Fruit fly (Drosophila melanogaster): ENCODE measurements around the gene Cdc23.

Cdc23 gene

DNA sequence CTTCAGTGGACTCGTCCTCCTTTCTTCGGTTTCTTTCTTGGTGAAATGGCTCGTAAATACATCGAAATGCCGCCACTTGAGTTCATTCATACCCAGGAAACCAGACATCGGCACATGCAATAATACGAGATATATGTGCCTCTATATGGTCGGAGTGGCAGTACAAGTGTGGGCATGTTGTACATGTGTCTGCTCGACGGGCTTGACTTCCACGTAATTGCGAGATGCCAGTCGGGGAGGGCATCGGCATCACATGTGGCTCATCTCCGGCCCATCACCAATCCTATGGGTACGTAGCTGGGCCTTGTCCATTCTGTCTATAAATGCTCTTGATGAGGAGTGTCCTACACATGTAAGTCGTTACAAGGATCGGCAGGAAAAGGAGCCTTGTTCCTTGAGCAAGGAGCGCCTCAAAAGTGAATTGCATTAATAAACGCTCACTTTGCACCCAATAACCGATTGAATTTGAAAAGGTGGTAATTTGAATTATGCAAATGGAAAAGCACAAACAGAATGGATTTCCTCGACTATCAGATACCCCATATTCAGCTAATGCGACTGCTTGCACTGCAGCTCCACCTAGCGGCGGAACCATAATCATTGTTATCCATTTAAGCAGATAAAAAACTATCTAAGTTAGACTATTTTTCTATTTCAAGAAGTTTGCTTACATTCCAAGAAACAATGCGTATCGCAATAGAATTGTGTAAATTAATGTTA, 22.2 kb downstream of the Cdc23 start:
- TF ChIP-seq psq (optimal IDR thresholded peaks at IDR 0.05) (no peak), usp (GFP tag; optimal IDR thresholded peaks at IDR 0.05) (no peak), Dll (optimal IDR thresholded peaks at IDR 0.05) (no peak), pan (optimal IDR thresholded peaks at IDR 0.05) (no peak), CG8478 (optimal IDR thresholded peaks at IDR 0.05) (no peak), EcR (GFP tag; optimal IDR thresholded peaks at IDR 0.05) (no peak)

dm6 chr2L:20483603-20484002, 24.5 kb downstream of the Cdc23 start:
- TF ChIP-seq usp (GFP tag; optimal IDR thresholded peaks at IDR 0.05) (no peak), Dll (optimal IDR thresholded peaks at IDR 0.05) (no peak), EcR (GFP tag; optimal IDR thresholded peaks at IDR 0.05) (no peak), psq (optimal IDR thresholded peaks at IDR 0.05) (no peak), CG8478 (optimal IDR thresholded peaks at IDR 0.05) (no peak), pan (optimal IDR thresholded peaks at IDR 0.05) (no peak)

dm6 chr2L:20486050-20486751, 27.1 kb downstream of the Cdc23 start:
- TF ChIP-seq usp (GFP tag; optimal IDR thresholded peaks at IDR 0.05), result no peak
- TF ChIP-seq EcR (GFP tag; optimal IDR thresholded peaks at IDR 0.05), result no peak
- no peak for TF ChIP-seq pan (optimal IDR thresholded peaks at IDR 0.05)

DNA sequence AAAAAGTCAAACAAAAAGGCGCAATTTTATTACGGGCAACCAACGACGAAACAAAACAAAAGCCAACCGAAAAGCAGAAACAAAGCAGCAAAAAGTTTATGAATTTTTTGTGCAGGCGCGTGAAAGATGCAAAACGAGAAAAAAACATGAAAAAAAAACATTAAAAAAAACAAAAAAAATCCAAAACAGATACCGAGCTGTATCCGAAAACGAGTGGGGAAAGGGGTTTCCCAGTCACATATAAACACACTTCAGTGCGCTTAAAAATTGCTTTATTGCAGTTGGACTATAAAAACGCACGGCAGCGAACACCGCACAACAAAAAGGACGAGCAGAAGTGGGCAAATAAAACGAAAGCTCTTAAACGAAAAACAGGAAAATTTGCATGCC, 27.6 kb downstream of the Cdc23 start:
- TF ChIP-seq usp (GFP tag; optimal IDR thresholded peaks at IDR 0.05) (no peak), Dll (optimal IDR thresholded peaks at IDR 0.05) (no peak), EcR (GFP tag; optimal IDR thresholded peaks at IDR 0.05) (no peak), pan (optimal IDR thresholded peaks at IDR 0.05) (no peak)

DNA sequence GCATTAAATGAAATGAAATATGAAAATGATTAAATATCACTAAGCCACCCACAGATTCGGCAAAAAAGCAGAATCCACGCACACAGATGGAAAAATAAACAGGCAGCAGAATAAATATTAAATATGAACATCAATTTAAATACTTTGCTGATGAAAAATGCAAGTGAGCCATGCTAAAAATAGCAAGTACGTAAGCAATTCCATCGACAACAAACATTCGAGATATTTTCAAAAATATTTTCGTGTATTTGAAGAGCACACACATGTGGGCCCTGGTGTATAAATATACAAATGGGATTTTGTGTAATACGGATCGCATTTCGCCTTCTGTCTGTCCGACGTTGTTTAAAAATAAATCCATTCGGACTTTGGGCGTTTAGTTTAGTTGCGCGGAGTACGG, 28.6 kb downstream of the Cdc23 start:
- TF ChIP-seq psq (optimal IDR thresholded peaks at IDR 0.05), result no peak
- TF ChIP-seq EcR (GFP tag; optimal IDR thresholded peaks at IDR 0.05), result no peak
- TF ChIP-seq CG8478 (optimal IDR thresholded peaks at IDR 0.05), result no peak
- TF ChIP-seq usp (GFP tag; optimal IDR thresholded peaks at IDR 0.05), result no peak
- no peak for TF ChIP-seq pan (optimal IDR thresholded peaks at IDR 0.05)
- no peak for TF ChIP-seq Dll (optimal IDR thresholded peaks at IDR 0.05)

DNA sequence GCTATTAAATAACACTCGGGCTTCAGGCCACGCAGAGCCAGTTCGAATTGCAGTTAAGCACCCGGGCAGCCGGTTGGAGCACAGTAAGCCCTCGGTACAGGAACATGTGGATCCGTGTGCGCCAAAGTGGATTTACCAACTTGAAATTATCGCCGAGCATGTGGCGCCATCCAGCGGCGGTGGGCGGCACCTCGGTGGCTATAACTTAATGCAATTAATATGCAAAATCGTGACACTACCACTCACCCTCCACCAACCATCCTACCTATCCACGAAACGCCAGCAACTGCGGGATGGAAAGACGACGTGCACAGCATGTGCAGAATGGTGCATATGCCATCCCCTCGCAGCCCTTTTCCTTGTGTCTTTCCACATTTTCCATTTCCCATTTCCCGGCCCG, 29.0 kb downstream of the Cdc23 start:
- no peak for TF ChIP-seq psq (optimal IDR thresholded peaks at IDR 0.05)
- no peak for TF ChIP-seq usp (GFP tag; optimal IDR thresholded peaks at IDR 0.05)
- no peak for TF ChIP-seq pan (optimal IDR thresholded peaks at IDR 0.05)
- TF ChIP-seq EcR (GFP tag; optimal IDR thresholded peaks at IDR 0.05), result no peak
- TF ChIP-seq Dll (optimal IDR thresholded peaks at IDR 0.05), result no peak
- TF ChIP-seq CG8478 (optimal IDR thresholded peaks at IDR 0.05), result no peak

- TF ChIP-seq psq (optimal IDR thresholded peaks at IDR 0.05), result no peak
Measured at dm6 chr2L:20494423-20495052, 35.4 kb downstream of the Cdc23 start, which contains the start of gene CG34007. CG34007 (plus strand) TSS chr2L:20495030.
